Fruit fly (Drosophila melanogaster): Measurements from ENCODE around the gene nst.

DNA sequence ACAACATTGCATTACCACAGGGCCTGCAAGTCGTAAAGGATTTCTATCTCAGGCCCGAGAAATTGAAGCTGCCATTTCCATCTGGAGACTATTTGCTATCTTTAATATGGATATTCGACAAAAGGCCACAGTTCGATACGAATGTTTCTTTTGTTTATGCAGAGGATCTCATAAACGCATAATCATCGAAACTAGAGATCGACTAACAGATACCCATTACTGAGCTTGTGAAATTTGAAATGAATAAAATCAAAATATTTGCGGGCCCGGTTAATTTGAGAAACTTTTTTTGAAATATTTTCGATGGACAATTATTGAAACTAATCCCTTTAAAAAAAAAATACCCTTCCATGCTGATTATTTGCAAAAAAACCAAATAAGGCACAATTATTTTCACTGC, 43.8 kb downstream of the nst start:
- TF ChIP-seq Hr38 (GFP tag; optimal IDR thresholded peaks at IDR 0.05) (no peak), Smox (GFP tag; optimal IDR thresholded peaks at IDR 0.05) (no peak), CG6808 (GFP tag; optimal IDR thresholded peaks at IDR 0.05) (no peak), CG16779 (tag; optimal IDR thresholded peaks at IDR 0.05) (no peak), Hr39 (GFP tag; optimal IDR thresholded peaks at IDR 0.05) (no peak)
